Worm (Caenorhabditis elegans) whole organism, L1 larva: ENCODE results near the gene fbxa-128.
A peak's percentile ranks its signal among the peaks of the same experiment; 100 is the strongest.

ENCODE experiments used
- C04F5.9 ChIP-seq: sonication (generic microtip); optimal IDR thresholded peaks from 2 replicates; lab custom pipeline; 2016; ENCODE audit warnings: missing genetic modification characterization, missing compliant biosample characterization
- C16A3.4 ChIP-seq: fragments of 150-350 bp; optimal IDR thresholded peaks from 2 replicates; lab custom pipeline; 2014; ENCODE audit warnings: missing biosample characterization, missing genetic modification characterization
- F16B12.6 ChIP-seq: fragments of 150-350 bp; optimal IDR thresholded peaks from 2 replicates; lab custom pipeline; 2014; ENCODE audit warnings: missing biosample characterization, missing genetic modification characterization
- Y116A8C.19 ChIP-seq: sonication (generic microtip); optimal IDR thresholded peaks from 2 replicates; lab custom pipeline; 2016; ENCODE audit warnings: missing compliant biosample characterization, missing genetic modification characterization, borderline replicate concordance
- aha-1 ChIP-seq: fragments of 150-350 bp; optimal IDR thresholded peaks from 2 replicates; lab custom pipeline; 2014; ENCODE audit warnings: missing biosample characterization, missing genetic modification characterization
- alr-1 ChIP-seq: fragments of 200-800 bp; sonication (Bioruptor generic); optimal IDR thresholded peaks from 2 replicates; lab custom pipeline; 2018; ENCODE audit warnings: borderline replicate concordance, mild to moderate bottlenecking, missing genetic modification characterization, missing compliant biosample characterization
- ceh-63 ChIP-seq: fragments of 200-800 bp; sonication (Bioruptor generic); optimal IDR thresholded peaks from 2 replicates; lab custom pipeline; 2018; ENCODE audit warnings: mild to moderate bottlenecking, missing genetic modification characterization, missing compliant biosample characterization
- ceh-8 ChIP-seq: fragments of 200-800 bp; sonication (Bioruptor generic); optimal IDR thresholded peaks from 2 replicates; lab custom pipeline; 2018; ENCODE audit warnings: mild to moderate bottlenecking, missing genetic modification characterization, moderate library complexity, missing compliant biosample characterization
- ceh-88 ChIP-seq: fragments of 200-800 bp; sonication (Bioruptor generic); IDR thresholded peaks from 2 replicates; pipeline ENCODE4 v1.3.6; 2022; ENCODE audit warnings: missing genetic modification characterization, missing compliant biosample characterization
- ces-1 ChIP-seq: fragments of 150-350 bp; optimal IDR thresholded peaks from 2 replicates; lab custom pipeline; 2014; ENCODE audit warnings: missing biosample characterization, missing genetic modification reagents, missing genetic modification characterization
- efl-3 ChIP-seq: fragments of 200-800 bp; sonication (Bioruptor generic); optimal IDR thresholded peaks from 2 replicates; lab custom pipeline; 2018; ENCODE audit warnings: mild to moderate bottlenecking, missing genetic modification characterization, missing compliant biosample characterization
- egl-27 ChIP-seq, 2 experiments: fragments of 150-350 bp in 1 of 2; sonication (generic microtip); optimal IDR thresholded peaks; 3 replicates each; lab custom pipeline; 2017 to 2018; ENCODE audit warnings: missing biosample characterization in 2 of 2, missing genetic modification characterization in 2 of 2, missing genetic modification reagents in 2 of 2
- elt-2 ChIP-seq: sonication (generic microtip); optimal IDR thresholded peaks from 2 replicates; lab custom pipeline; 2016; ENCODE audit warnings: missing genetic modification characterization, mild to moderate bottlenecking, inconsistent platforms, missing compliant biosample characterization, missing genetic modification reagents
- elt-3 ChIP-seq, 6 experiments: fragments of 150-350 bp in 1 of 6; sonication (generic microtip); optimal IDR thresholded peaks; 2 replicates each; lab custom pipeline; 2017 to 2018; ENCODE audit warnings: missing biosample characterization in 6 of 6, missing genetic modification characterization in 6 of 6, inconsistent platforms in 1 of 6
- ets-5 ChIP-seq: fragments of 200-800 bp; sonication (Bioruptor generic); IDR thresholded peaks from 2 replicates; pipeline ENCODE4 v1.3.6; 2022; ENCODE audit warnings: missing genetic modification characterization, missing compliant biosample characterization
- fkh-4 ChIP-seq: sonication (generic microtip); optimal IDR thresholded peaks from 2 replicates; lab custom pipeline; 2016; ENCODE audit warnings: missing compliant biosample characterization, missing genetic modification characterization, borderline replicate concordance
- fos-1 ChIP-seq: fragments of 150-350 bp; optimal IDR thresholded peaks from 2 replicates; lab custom pipeline; 2014; ENCODE audit warnings: missing biosample characterization, missing genetic modification characterization
- grh-1 ChIP-seq: fragments of 200-800 bp; sonication (Bioruptor generic); IDR thresholded peaks from 2 replicates; pipeline ENCODE4 v1.3.6; 2022; ENCODE audit warnings: missing genetic modification reagents, missing genetic modification characterization, missing compliant biosample characterization
- hlh-17 ChIP-seq: fragments of 200-800 bp; sonication (Bioruptor generic); optimal IDR thresholded peaks from 2 replicates; lab custom pipeline; 2018; ENCODE audit warnings: missing genetic modification characterization, mild to moderate bottlenecking, missing compliant biosample characterization, moderate library complexity, borderline replicate concordance
- irx-1 ChIP-seq: sonication (generic microtip); optimal IDR thresholded peaks from 2 replicates; lab custom pipeline; 2016; ENCODE audit warnings: missing genetic modification characterization, missing compliant biosample characterization
- lin-13 ChIP-seq: fragments of 150-350 bp; optimal IDR thresholded peaks from 2 replicates; lab custom pipeline; 2014; ENCODE audit warnings: missing biosample characterization, missing genetic modification reagents, missing genetic modification characterization
- lin-14 ChIP-seq: fragments of 200-800 bp; sonication (Bioruptor generic); optimal IDR thresholded peaks from 2 replicates; lab custom pipeline; 2018; ENCODE audit warnings: mild to moderate bottlenecking, missing genetic modification characterization, moderate library complexity, missing compliant biosample characterization
- lin-35 ChIP-seq, 2 experiments: fragments of 150-350 bp; optimal IDR thresholded peaks; 2 replicates each; lab custom pipeline; 2014; ENCODE audit warnings: missing biosample characterization in 2 of 2, missing genetic modification characterization in 2 of 2, missing genetic modification reagents in 2 of 2
- lin-39 ChIP-seq: fragments of 150-350 bp; optimal IDR thresholded peaks from 2 replicates; lab custom pipeline; 2014; ENCODE audit warnings: missing biosample characterization, missing genetic modification reagents, missing genetic modification characterization
- lir-3 ChIP-seq: sonication (generic microtip); optimal IDR thresholded peaks from 2 replicates; lab custom pipeline; 2016; ENCODE audit warnings: mild to moderate bottlenecking, missing genetic modification characterization, moderate library complexity, missing compliant biosample characterization; ENCODE audit not compliant: poor library complexity
- mab-9 ChIP-seq: fragments of 200-800 bp; sonication (Bioruptor generic); IDR thresholded peaks from 2 replicates; pipeline ENCODE4 v1.3.6; 2022; ENCODE audit warnings: missing genetic modification reagents, missing genetic modification characterization, missing compliant biosample characterization
- mdl-1 ChIP-seq, 2 experiments: fragments of 150-350 bp; optimal IDR thresholded peaks; 2 replicates each; lab custom pipeline; 2014 to 2017; ENCODE audit warnings: missing biosample characterization in 2 of 2, missing genetic modification characterization in 2 of 2, inconsistent platforms in 1 of 2
- nhr-11 ChIP-seq: fragments of 150-350 bp; optimal IDR thresholded peaks from 2 replicates; lab custom pipeline; 2014; ENCODE audit warnings: missing biosample characterization, missing genetic modification characterization
- nhr-20 ChIP-seq: sonication (generic microtip); optimal IDR thresholded peaks from 2 replicates; lab custom pipeline; 2016; ENCODE audit warnings: mild to moderate bottlenecking, missing genetic modification characterization, missing compliant biosample characterization
- nhr-237 ChIP-seq: fragments of 150-350 bp; optimal IDR thresholded peaks from 2 replicates; lab custom pipeline; 2014; ENCODE audit warnings: missing biosample characterization, missing genetic modification characterization
- nhr-47 ChIP-seq: sonication (generic microtip); optimal IDR thresholded peaks from 2 replicates; lab custom pipeline; 2016; ENCODE audit warnings: mild to moderate bottlenecking, missing genetic modification characterization, moderate library complexity, missing compliant biosample characterization
- nhr-77 ChIP-seq: fragments of 150-350 bp; optimal IDR thresholded peaks from 2 replicates; lab custom pipeline; 2014; ENCODE audit warnings: missing biosample characterization, missing genetic modification characterization
- nhr-85 ChIP-seq: sonication (generic microtip); peaks from one replicate; lab custom pipeline; 2016; ENCODE audit warnings: missing genetic modification characterization, inconsistent platforms, missing compliant biosample characterization
- nhr-90 ChIP-seq: sonication (generic microtip); optimal IDR thresholded peaks from 2 replicates; lab custom pipeline; 2016; ENCODE audit warnings: mild to moderate bottlenecking, missing genetic modification characterization, missing compliant biosample characterization; ENCODE audit not compliant: poor library complexity
- rnt-1 ChIP-seq: sonication (generic microtip); optimal IDR thresholded peaks from 2 replicates; lab custom pipeline; 2016; ENCODE audit warnings: mild to moderate bottlenecking, missing genetic modification characterization, moderate library complexity, missing compliant biosample characterization
- sox-4 ChIP-seq: sonication (generic microtip); optimal IDR thresholded peaks from 2 replicates; lab custom pipeline; 2016; ENCODE audit warnings: missing genetic modification characterization, missing compliant biosample characterization
- sup-37 ChIP-seq: fragments of 200-800 bp; sonication (Bioruptor generic); optimal IDR thresholded peaks from 2 replicates; lab custom pipeline; 2018; ENCODE audit warnings: mild to moderate bottlenecking, missing genetic modification characterization, missing compliant biosample characterization
- swsn-7 ChIP-seq: sonication (generic microtip); optimal IDR thresholded peaks from 2 replicates; lab custom pipeline; 2016; ENCODE audit warnings: missing genetic modification characterization, missing compliant biosample characterization
- tbx-2 ChIP-seq: sonication (generic microtip); optimal IDR thresholded peaks from 2 replicates; lab custom pipeline; 2016; ENCODE audit warnings: missing genetic modification characterization, missing compliant biosample characterization
- tlp-1 ChIP-seq: fragments of 150-350 bp; optimal IDR thresholded peaks from 2 replicates; lab custom pipeline; 2014; ENCODE audit warnings: missing biosample characterization, missing genetic modification characterization
- unc-30 ChIP-seq: sonication (generic microtip); optimal IDR thresholded peaks from 2 replicates; lab custom pipeline; 2017; ENCODE audit warnings: missing biosample characterization, missing genetic modification characterization
- unc-86 ChIP-seq: sonication (generic microtip); optimal IDR thresholded peaks from 2 replicates; lab custom pipeline; 2016; ENCODE audit warnings: missing genetic modification characterization, missing compliant biosample characterization
- vab-15 ChIP-seq: sonication (generic microtip); optimal IDR thresholded peaks from 2 replicates; lab custom pipeline; 2017; ENCODE audit warnings: missing genotype, mild to moderate bottlenecking, missing genetic modification characterization, missing compliant biosample characterization
- zag-1 ChIP-seq: fragments of 150-350 bp; optimal IDR thresholded peaks from 2 replicates; lab custom pipeline; 2014; ENCODE audit warnings: missing biosample characterization, missing genetic modification characterization
- zip-4 ChIP-seq: fragments of 200-800 bp; sonication (Bioruptor generic); optimal IDR thresholded peaks from 2 replicates; lab custom pipeline; 2018; ENCODE audit warnings: mild to moderate bottlenecking, missing genetic modification characterization, moderate library complexity, missing compliant biosample characterization

Gene fbxa-128

ce11 chrIII:11141791-11142490 is 3.0 kb upstream of the fbxa-128 start, which contains the start of the genes Y47D3A.1 and pola-1 (continued):
- peak; percentile 93 for TF ChIP-seq rnt-1
- peak; percentile 88 for TF ChIP-seq nhr-90 (tag; lab: Kevin White, UChicago)
- peak; percentile 69 for TF ChIP-seq nhr-237
- no peak for TF ChIP-seq sup-37 (GFP tag; lab: Kevin White, UChicago)
- TF ChIP-seq egl-27 (tag; optimal IDR thresholded peaks at IDR 0.05; lab: Kevin White, UChicago): no peak
- peak; percentile 92 to 97 for TF ChIP-seq lin-35 (GFP tag; optimal IDR thresholded peaks at IDR 0.05; lab: Kevin White, UChicago)
- peak; percentile 74 for TF ChIP-seq alr-1 (tag; lab: Kevin White, UChicago)
- TF ChIP-seq mdl-1 (tag; optimal IDR thresholded peaks at IDR 0.05; lab: Kevin White, UChicago): peak in 1 of 2 experiments; percentile 68
- TF ChIP-seq unc-86 (tag; lab: Kevin White, UChicago): peak; percentile 65
- peak; percentile 40 for TF ChIP-seq nhr-77
- peak; percentile 57 for TF ChIP-seq swsn-7 (tag; lab: Kevin White, UChicago)
- TF ChIP-seq ceh-63 (GFP tag; lab: Kevin White, UChicago): no peak
- peak; percentile 79 for TF ChIP-seq nhr-20
- TF ChIP-seq unc-30 (tag; lab: Kevin White, UChicago): no peak
- peak; percentile 19 for TF ChIP-seq zag-1 (tag; lab: Kevin White, UChicago)
- 0 out of 2 replicates have a peak, but pooled peaks have one; percentile 12 for TF ChIP-seq grh-1 (GFP tag; lab: Robert Waterston, UW)
- peak; percentile 86 for TF ChIP-seq nhr-47
- peak; percentile 44 for TF ChIP-seq elt-2 (tag; lab: Kevin White, UChicago)
- peak; percentile 77 for TF ChIP-seq lin-13
- no peak for TF ChIP-seq hlh-17 (GFP tag; lab: Kevin White, UChicago)
- peak; percentile 36 for TF ChIP-seq vab-15
- TF ChIP-seq lir-3 (tag; lab: Kevin White, UChicago): no peak
- peak in 3 of 6 experiments; percentile 39 to 72 (median 53) for TF ChIP-seq elt-3 (tag; optimal IDR thresholded peaks at IDR 0.05; lab: Kevin White, UChicago)
- peak; percentile 90 for TF ChIP-seq C16A3.4 (tag; lab: Kevin White, UChicago)
- TF ChIP-seq nhr-11 (tag; lab: Kevin White, UChicago): no peak
- peak; percentile 49 for TF ChIP-seq C04F5.9 (tag; lab: Kevin White, UChicago)
- TF ChIP-seq tbx-2 (tag; lab: Kevin White, UChicago): peak; percentile 82
- no peak for TF ChIP-seq efl-3 (GFP tag; lab: Kevin White, UChicago)
- peak; percentile 30; the same call in 1 of the 2 replicates for TF ChIP-seq ceh-88 (GFP tag; lab: Robert Waterston, UW)
- no peak for TF ChIP-seq ces-1 (GFP tag; lab: Kevin White, UChicago)
- TF ChIP-seq lin-14 (GFP tag; lab: Kevin White, UChicago): no peak
- TF ChIP-seq irx-1 (tag; lab: Kevin White, UChicago): peak; percentile 50
- TF ChIP-seq tlp-1 (tag; lab: Kevin White, UChicago): no peak
- peak; percentile 8 for TF ChIP-seq lin-39 (tag; lab: Kevin White, UChicago)
- peak; percentile 67 for TF ChIP-seq F16B12.6
- no peak for TF ChIP-seq ets-5 (GFP tag; lab: Robert Waterston, UW)
- peak; percentile 71 for TF ChIP-seq fos-1 (tag; lab: Kevin White, UChicago)
- TF ChIP-seq sox-4: peak; percentile 31
- no peak for TF ChIP-seq Y116A8C.19
- TF ChIP-seq zip-4: no peak
- no peak for TF ChIP-seq aha-1 (tag; lab: Kevin White, UChicago)
- TF ChIP-seq nhr-85: peak; percentile 81
- no peak for TF ChIP-seq fkh-4 (tag; lab: Kevin White, UChicago)
- TF ChIP-seq mab-9 (GFP tag; lab: Robert Waterston, UW): peak; percentile 44; the same call in 1 of the 2 replicates
- TF ChIP-seq ceh-8 (GFP tag; lab: Kevin White, UChicago): no peak
